Fruit fly (Drosophila melanogaster): ENCODE measurements around the gene APC7.

APC7 gene

DNA sequence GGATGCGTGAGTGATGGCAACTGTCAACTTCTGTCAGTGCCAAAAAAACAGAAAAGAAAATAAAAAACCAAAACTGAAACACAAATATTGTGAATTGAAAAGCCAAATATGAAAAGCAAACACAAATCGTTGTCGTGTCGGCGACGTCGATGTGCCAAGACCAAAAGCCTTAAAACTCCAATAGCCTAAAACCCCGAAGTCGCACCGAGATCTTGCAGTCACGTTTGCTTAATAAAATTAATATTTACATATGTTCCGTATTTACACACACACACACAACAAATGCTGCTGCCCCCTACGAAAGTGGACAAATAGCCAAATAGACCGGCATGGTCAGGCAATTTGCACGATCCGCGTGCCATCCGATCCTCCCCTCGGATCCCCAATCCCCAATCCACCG is 41.2 kb downstream of the APC7 start (continued):
- no peak for TF ChIP-seq unc-4 (GFP tag; IDR thresholded peaks at IDR 0.05; ENCODE audit: partially characterized antibody)
- peak; percentile 46 for TF ChIP-seq odd (GFP tag; optimal IDR thresholded peaks at IDR 0.05)
- peak; percentile 9 for TF ChIP-seq Sox102F (GFP tag; optimal IDR thresholded peaks at IDR 0.05)
- no peak for TF ChIP-seq ro (GFP tag; IDR thresholded peaks at IDR 0.05)
- peak; percentile 27; the same call in 1 of the 3 replicates for TF ChIP-seq so (GFP tag; IDR thresholded peaks at IDR 0.05)
- TF ChIP-seq gem (tag; optimal IDR thresholded peaks at IDR 0.05): peak; percentile 12
- no peak for TF ChIP-seq trh (GFP tag; optimal IDR thresholded peaks at IDR 0.05)
- TF ChIP-seq CG1602 (GFP tag; optimal IDR thresholded peaks at IDR 0.05): no peak
- no peak for TF ChIP-seq kay (GFP tag; optimal IDR thresholded peaks at IDR 0.05)
- TF ChIP-seq Meics (GFP tag; optimal IDR thresholded peaks at IDR 0.05): peak; percentile 27
- no peak for TF ChIP-seq CG4730 (GFP tag; IDR thresholded peaks at IDR 0.05)
- TF ChIP-seq CG3726 (GFP tag; IDR thresholded peaks at IDR 0.05): no peak
- no peak for TF ChIP-seq Hey (tag; optimal IDR thresholded peaks at IDR 0.05)
- peak; percentile 57 for TF ChIP-seq ATbp (GFP tag; optimal IDR thresholded peaks at IDR 0.05)
- TF ChIP-seq ftz-f1 (GFP tag; optimal IDR thresholded peaks at IDR 0.05): no peak
- TF ChIP-seq unpg (GFP tag; optimal IDR thresholded peaks at IDR 0.05): peak; percentile 7
- no peak for TF ChIP-seq CG10462 (GFP tag; optimal IDR thresholded peaks at IDR 0.05)
- no peak for TF ChIP-seq Six4 (GFP tag; optimal IDR thresholded peaks at IDR 0.05)
- TF ChIP-seq Poxn (GFP tag; IDR thresholded peaks at IDR 0.05): no peak
- no peak for TF ChIP-seq CG16815 (GFP tag; optimal IDR thresholded peaks at IDR 0.05)
- no peak for TF ChIP-seq D (optimal IDR thresholded peaks at IDR 0.05)
- TF ChIP-seq D (GFP tag; optimal IDR thresholded peaks at IDR 0.05): no peak
- TF ChIP-seq CG4617 (GFP tag; optimal IDR thresholded peaks at IDR 0.05; ENCODE audit: borderline replicate concordance): no peak
- TF ChIP-seq Oaz (GFP tag; IDR thresholded peaks at IDR 0.05): no peak
- TF ChIP-seq CG4707 (GFP tag; optimal IDR thresholded peaks at IDR 0.05): peak; percentile 5
- peak; percentile 56 for TF ChIP-seq lab (GFP tag; optimal IDR thresholded peaks at IDR 0.05)
- no peak for TF ChIP-seq nerfin-1 (tag; optimal IDR thresholded peaks at IDR 0.05)
- no peak for TF ChIP-seq fru (optimal IDR thresholded peaks at IDR 0.05)
- TF ChIP-seq CG13296 (GFP tag; optimal IDR thresholded peaks at IDR 0.05): peak; percentile 53
- peak; percentile 14 for TF ChIP-seq cwo (GFP tag; optimal IDR thresholded peaks at IDR 0.05)
- no peak for TF ChIP-seq mirr (GFP tag; optimal IDR thresholded peaks at IDR 0.05)
- 0 out of 3 replicates have a peak, but pooled peaks have one; percentile 34 for TF ChIP-seq Dbx (GFP tag; IDR thresholded peaks at IDR 0.05)
- TF ChIP-seq al (GFP tag; IDR thresholded peaks at IDR 0.05): no peak
- no peak for TF ChIP-seq Sin3A (optimal IDR thresholded peaks at IDR 0.05)
- TF ChIP-seq E2f1 (GFP tag; IDR thresholded peaks at IDR 0.05): no peak
- no peak for TF ChIP-seq Aef1 (GFP tag; IDR thresholded peaks at IDR 0.05)
- no peak for TF ChIP-seq twi (tag; optimal IDR thresholded peaks at IDR 0.05)
- TF ChIP-seq sima (GFP tag; optimal IDR thresholded peaks at IDR 0.05): no peak
- TF ChIP-seq tio (GFP tag; optimal IDR thresholded peaks at IDR 0.05): no peak
- TF ChIP-seq ato (GFP tag; IDR thresholded peaks at IDR 0.05; ENCODE audit: partially characterized antibody): no peak
- no peak for TF ChIP-seq CG30403 (GFP tag; optimal IDR thresholded peaks at IDR 0.05)
- TF ChIP-seq pnt (GFP tag; optimal IDR thresholded peaks at IDR 0.05): no peak
- TF ChIP-seq CG12942 (GFP tag; optimal IDR thresholded peaks at IDR 0.05): no peak
- peak; percentile 17 for TF ChIP-seq PHDP (tag; optimal IDR thresholded peaks at IDR 0.05)
- TF ChIP-seq CG3407 (GFP tag; optimal IDR thresholded peaks at IDR 0.05): peak; percentile 15
- TF ChIP-seq CG31441 (GFP tag; IDR thresholded peaks at IDR 0.05): no peak
- no peak for TF ChIP-seq chn (GFP tag; optimal IDR thresholded peaks at IDR 0.05)
- peak; percentile 23 for TF ChIP-seq sens (GFP tag)
- TF ChIP-seq Dip2 (GFP tag; IDR thresholded peaks at IDR 0.05): no peak
- TF ChIP-seq fd96Cb (tag; optimal IDR thresholded peaks at IDR 0.05): no peak
- peak; percentile 48; the same call in 1 of the 3 replicates for TF ChIP-seq dysf (GFP tag; IDR thresholded peaks at IDR 0.05)
- TF ChIP-seq hkb (optimal IDR thresholded peaks at IDR 0.05): no peak
- TF ChIP-seq hkb (GFP tag; IDR thresholded peaks at IDR 0.05): peak; percentile 49
- no peak for TF ChIP-seq ci (GFP tag; IDR thresholded peaks at IDR 0.05)

Data from whole organism, embryonic.